Worm (Caenorhabditis elegans) whole organism, L1 larva: ENCODE results near the gene sec-31.

Experiments used
- Y116A8C.19 ChIP-seq: sonication (generic microtip); optimal IDR thresholded peaks from 2 replicates; lab custom pipeline; 2016; ENCODE audit warnings: missing compliant biosample characterization, missing genetic modification characterization, borderline replicate concordance
- aha-1 ChIP-seq: fragments of 150-350 bp; optimal IDR thresholded peaks from 2 replicates; lab custom pipeline; 2014; ENCODE audit warnings: missing biosample characterization, missing genetic modification characterization
- ceh-8 ChIP-seq: fragments of 200-800 bp; sonication (Bioruptor generic); optimal IDR thresholded peaks from 2 replicates; lab custom pipeline; 2018; ENCODE audit warnings: mild to moderate bottlenecking, missing genetic modification characterization, moderate library complexity, missing compliant biosample characterization
- dpl-1 ChIP-seq, 3 experiments: fragments of 150-350 bp in 2 of 3; sonication (generic microtip) in 1 of 3; optimal IDR thresholded peaks; 2 replicates each; lab custom pipeline; 2014 to 2017; ENCODE audit warnings: missing biosample characterization in 3 of 3, missing genetic modification characterization in 3 of 3, missing genetic modification reagents in 3 of 3
- dsc-1 ChIP-seq: sonication (generic microtip); optimal IDR thresholded peaks from 2 replicates; lab custom pipeline; 2016; ENCODE audit warnings: mild to moderate bottlenecking, missing genetic modification characterization, missing compliant biosample characterization
- efl-1 ChIP-seq, 4 experiments: fragments of 150-350 bp; optimal IDR thresholded peaks in 3 of 4; peaks in 1 of 4; 1 replicate in 1 of 4; 2 replicates in 3 of 4; lab custom pipeline; 2014; ENCODE audit warnings: missing biosample characterization in 2 of 4, missing genetic modification characterization in 2 of 4, missing genetic modification reagents in 2 of 4
- efl-3 ChIP-seq: fragments of 200-800 bp; sonication (Bioruptor generic); optimal IDR thresholded peaks from 2 replicates; lab custom pipeline; 2018; ENCODE audit warnings: mild to moderate bottlenecking, missing genetic modification characterization, missing compliant biosample characterization
- elt-2 ChIP-seq: sonication (generic microtip); optimal IDR thresholded peaks from 2 replicates; lab custom pipeline; 2016; ENCODE audit warnings: missing genetic modification characterization, mild to moderate bottlenecking, inconsistent platforms, missing compliant biosample characterization, missing genetic modification reagents
- elt-3 ChIP-seq, 6 experiments: fragments of 150-350 bp in 1 of 6; sonication (generic microtip); optimal IDR thresholded peaks; 2 replicates each; lab custom pipeline; 2017 to 2018; ENCODE audit warnings: missing biosample characterization in 6 of 6, missing genetic modification characterization in 6 of 6, inconsistent platforms in 1 of 6
- hlh-17 ChIP-seq: fragments of 200-800 bp; sonication (Bioruptor generic); optimal IDR thresholded peaks from 2 replicates; lab custom pipeline; 2018; ENCODE audit warnings: missing genetic modification characterization, mild to moderate bottlenecking, missing compliant biosample characterization, moderate library complexity, borderline replicate concordance
- jun-1 ChIP-seq: fragments of 150-350 bp; optimal IDR thresholded peaks from 2 replicates; lab custom pipeline; 2014; ENCODE audit warnings: missing biosample characterization, missing genetic modification reagents, missing genetic modification characterization
- lin-14 ChIP-seq: fragments of 200-800 bp; sonication (Bioruptor generic); optimal IDR thresholded peaks from 2 replicates; lab custom pipeline; 2018; ENCODE audit warnings: mild to moderate bottlenecking, missing genetic modification characterization, moderate library complexity, missing compliant biosample characterization
- lsy-2 ChIP-seq, 2 experiments: fragments of 150-350 bp; optimal IDR thresholded peaks; 2 replicates each; lab custom pipeline; 2014; ENCODE audit warnings: missing biosample characterization in 2 of 2, missing genetic modification characterization in 2 of 2
- mab-9 ChIP-seq: fragments of 200-800 bp; sonication (Bioruptor generic); IDR thresholded peaks from 2 replicates; pipeline ENCODE4 v1.3.6; 2022; ENCODE audit warnings: missing genetic modification reagents, missing genetic modification characterization, missing compliant biosample characterization
- mdl-1 ChIP-seq, 2 experiments: fragments of 150-350 bp; optimal IDR thresholded peaks; 2 replicates each; lab custom pipeline; 2014 to 2017; ENCODE audit warnings: missing biosample characterization in 2 of 2, missing genetic modification characterization in 2 of 2, inconsistent platforms in 1 of 2
- mef-2 ChIP-seq: fragments of 150-350 bp; optimal IDR thresholded peaks from 2 replicates; lab custom pipeline; 2014; ENCODE audit warnings: missing biosample characterization, missing genetic modification characterization
- nhr-19 ChIP-seq: fragments of 200-800 bp; sonication (Bioruptor generic); conservative IDR thresholded peaks from 2 replicates; pipeline ENCODE4 v1.3.6; 2022; ENCODE audit warnings: missing genetic modification characterization, missing compliant biosample characterization
- nhr-20 ChIP-seq: sonication (generic microtip); optimal IDR thresholded peaks from 2 replicates; lab custom pipeline; 2016; ENCODE audit warnings: mild to moderate bottlenecking, missing genetic modification characterization, missing compliant biosample characterization
- nhr-47 ChIP-seq: sonication (generic microtip); optimal IDR thresholded peaks from 2 replicates; lab custom pipeline; 2016; ENCODE audit warnings: mild to moderate bottlenecking, missing genetic modification characterization, moderate library complexity, missing compliant biosample characterization
- nhr-76 ChIP-seq: sonication (generic microtip); optimal IDR thresholded peaks from 2 replicates; lab custom pipeline; 2017; ENCODE audit warnings: missing biosample characterization, missing genetic modification characterization
- nhr-85 ChIP-seq: sonication (generic microtip); peaks from one replicate; lab custom pipeline; 2016; ENCODE audit warnings: missing genetic modification characterization, inconsistent platforms, missing compliant biosample characterization
- nhr-90 ChIP-seq: sonication (generic microtip); optimal IDR thresholded peaks from 2 replicates; lab custom pipeline; 2016; ENCODE audit warnings: mild to moderate bottlenecking, missing genetic modification characterization, missing compliant biosample characterization; ENCODE audit not compliant: poor library complexity
- pag-3 ChIP-seq: sonication (generic microtip); optimal IDR thresholded peaks from 2 replicates; lab custom pipeline; 2017; ENCODE audit warnings: missing genetic modification characterization, mild to moderate bottlenecking, missing compliant biosample characterization, antibody characterized with exemption, borderline replicate concordance; ENCODE audit not compliant: insufficient read depth
- pqm-1 ChIP-seq: sonication (generic microtip); optimal IDR thresholded peaks from 3 replicates; lab custom pipeline; 2017; ENCODE audit warnings: missing biosample characterization, missing genetic modification characterization
- skn-1 ChIP-seq: fragments of 150-350 bp; optimal IDR thresholded peaks from 2 replicates; lab custom pipeline; 2014; ENCODE audit warnings: missing biosample characterization, missing genetic modification characterization
- snpc-4 ChIP-seq: fragments of 150-350 bp; optimal IDR thresholded peaks from 2 replicates; lab custom pipeline; 2014; ENCODE audit warnings: missing biosample characterization, missing genetic modification characterization
- sox-4 ChIP-seq: sonication (generic microtip); optimal IDR thresholded peaks from 2 replicates; lab custom pipeline; 2016; ENCODE audit warnings: missing genetic modification characterization, missing compliant biosample characterization
- sup-37 ChIP-seq: fragments of 200-800 bp; sonication (Bioruptor generic); optimal IDR thresholded peaks from 2 replicates; lab custom pipeline; 2018; ENCODE audit warnings: mild to moderate bottlenecking, missing genetic modification characterization, missing compliant biosample characterization
- swsn-7 ChIP-seq: sonication (generic microtip); optimal IDR thresholded peaks from 2 replicates; lab custom pipeline; 2016; ENCODE audit warnings: missing genetic modification characterization, missing compliant biosample characterization
- tlp-1 ChIP-seq: fragments of 150-350 bp; optimal IDR thresholded peaks from 2 replicates; lab custom pipeline; 2014; ENCODE audit warnings: missing biosample characterization, missing genetic modification characterization
- unc-130 ChIP-seq: fragments of 150-350 bp; optimal IDR thresholded peaks from 2 replicates; lab custom pipeline; 2017; ENCODE audit warnings: missing biosample characterization, missing genetic modification characterization, inconsistent platforms
- unc-98 ChIP-seq: fragments of 200-800 bp; sonication (Bioruptor generic); IDR thresholded peaks from 2 replicates; pipeline ENCODE4 v1.3.6; 2022; ENCODE audit warnings: missing genetic modification characterization, missing compliant biosample characterization
- zag-1 ChIP-seq: fragments of 150-350 bp; optimal IDR thresholded peaks from 2 replicates; lab custom pipeline; 2014; ENCODE audit warnings: missing biosample characterization, missing genetic modification characterization
- zip-4 ChIP-seq: fragments of 200-800 bp; sonication (Bioruptor generic); optimal IDR thresholded peaks from 2 replicates; lab custom pipeline; 2018; ENCODE audit warnings: mild to moderate bottlenecking, missing genetic modification characterization, moderate library complexity, missing compliant biosample characterization
- ztf-11 ChIP-seq, 2 experiments: sonication (generic microtip); optimal IDR thresholded peaks; 2 replicates each; lab custom pipeline; 2016 to 2017; ENCODE audit warnings: missing genetic modification characterization in 2 of 2, missing biosample characterization in 1 of 2, missing compliant biosample characterization in 1 of 2

Gene sec-31

ce11 chrIV:11320500-11320899 lies 51.1 kb downstream of the sec-31 start, which contains the start of gene edg-1:
Gene edg-1, plus strand, starts transcription at chrIV:11320800.
- TF ChIP-seq nhr-47 (no peak), aha-1 (tag; lab: Kevin White, UChicago) (no peak), hlh-17 (GFP tag; lab: Kevin White, UChicago) (no peak), unc-98 (no peak), lsy-2 (tag; optimal IDR thresholded peaks at IDR 0.05; lab: Kevin White, UChicago) (no peak), sup-37 (GFP tag; lab: Kevin White, UChicago) (no peak), pag-3 (no peak), tlp-1 (tag; lab: Kevin White, UChicago) (no peak), jun-1 (tag; lab: Kevin White, UChicago) (no peak), mdl-1 (tag; optimal IDR thresholded peaks at IDR 0.05; lab: Kevin White, UChicago) (no peak), zip-4 (GFP tag; lab: Kevin White, UChicago) (no peak), unc-130 (no peak), zag-1 (tag; lab: Kevin White, UChicago) (no peak), lin-14 (GFP tag; lab: Kevin White, UChicago) (no peak), mef-2 (no peak), elt-2 (tag; lab: Kevin White, UChicago) (no peak), efl-1 (optimal IDR thresholded peaks at IDR 0.05; lab: Kevin White, UChicago) (no peak), efl-1 (GFP tag; optimal IDR thresholded peaks at IDR 0.05 in 1 of 2; lab: Kevin White, UChicago) (no peak), dpl-1 (GFP tag; optimal IDR thresholded peaks at IDR 0.05; lab: Kevin White, UChicago) (no peak), Y116A8C.19 (no peak)

DNA sequence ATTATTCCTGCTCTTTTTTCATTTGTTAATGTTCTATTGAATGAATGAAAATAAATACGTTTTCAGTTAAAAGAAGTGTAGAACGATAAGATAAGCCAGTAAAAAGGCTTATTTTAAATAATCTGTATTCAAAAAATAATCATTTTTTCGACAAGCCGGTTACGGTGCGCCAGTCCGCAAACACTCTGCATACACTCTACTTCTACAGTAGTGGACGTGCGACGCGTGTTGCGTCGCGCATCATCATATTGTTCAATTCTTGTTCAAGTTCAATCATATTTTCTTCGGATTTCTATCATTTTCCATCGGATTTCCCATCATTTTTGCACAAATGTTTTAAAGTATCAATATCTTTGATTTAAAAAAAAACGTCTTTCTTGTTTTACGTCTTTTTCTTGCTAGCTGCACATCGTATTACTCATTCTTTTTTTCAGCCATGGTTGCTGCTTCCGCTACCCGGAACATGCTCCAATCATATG lies 51.7 kb downstream of the sec-31 start, which contains the start of gene B0035.18:
B0035.18 (plus strand) TSS at position 429 of the 479 bp plus-strand sequence.
- TF ChIP-seq lsy-2 (tag; optimal IDR thresholded peaks at IDR 0.05; lab: Kevin White, UChicago) = peak in 1 of 2 experiments; percentile 40
- no peak for TF ChIP-seq swsn-7 (tag; lab: Kevin White, UChicago)

ce11 chrIV:11317119-11317518 lies 54.5 kb downstream of the sec-31 start, which contains the start of gene gspd-1:
Gene gspd-1, plus strand, starts transcription at chrIV:11317419.
- TF ChIP-seq nhr-20 = no peak
- no peak for TF ChIP-seq sox-4 (tag; lab: Kevin White, UChicago)
- TF ChIP-seq pqm-1 (tag; lab: Kevin White, UChicago) = no peak
- TF ChIP-seq sup-37 (GFP tag; lab: Kevin White, UChicago) = no peak
- no peak for TF ChIP-seq zip-4 (GFP tag; lab: Kevin White, UChicago)
- no peak for TF ChIP-seq elt-2 (tag; lab: Kevin White, UChicago)
- TF ChIP-seq ztf-11 (tag; optimal IDR thresholded peaks at IDR 0.05; lab: Kevin White, UChicago) = no peak
- TF ChIP-seq efl-3 = no peak
- TF ChIP-seq swsn-7 (tag; lab: Kevin White, UChicago) = no peak
- no peak for TF ChIP-seq ceh-8 (GFP tag; lab: Kevin White, UChicago)
- TF ChIP-seq nhr-76 (tag; lab: Kevin White, UChicago) = no peak
- TF ChIP-seq nhr-90 = no peak
- TF ChIP-seq snpc-4 = no peak
- no peak for TF ChIP-seq tlp-1 (tag; lab: Kevin White, UChicago)
- TF ChIP-seq aha-1 (tag; lab: Kevin White, UChicago) = no peak
- TF ChIP-seq elt-3 (tag; optimal IDR thresholded peaks at IDR 0.05; lab: Kevin White, UChicago) = no peak

DNA sequence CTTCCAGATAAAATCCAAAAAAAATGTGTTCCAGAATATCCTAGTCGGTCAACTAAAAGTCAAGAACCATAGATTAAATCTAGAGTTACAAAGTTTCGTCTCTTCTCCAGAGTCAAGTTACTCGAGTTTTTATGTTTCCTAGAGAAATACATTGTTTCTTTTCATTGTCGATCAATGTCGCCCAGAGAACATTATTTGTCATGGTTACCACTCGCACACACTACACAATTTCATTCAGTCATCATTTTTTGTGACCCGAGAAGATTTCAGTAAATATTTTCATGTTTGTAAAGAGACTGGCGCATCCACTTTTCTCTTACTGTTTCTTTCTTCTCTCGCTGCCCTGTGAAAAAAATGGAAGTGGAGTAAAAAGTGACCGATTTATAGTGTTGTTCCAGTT lies 55.0 kb downstream of the sec-31 start:
- TF ChIP-seq nhr-85 (tag; lab: Kevin White, UChicago) = peak; percentile 53
- no peak for TF ChIP-seq nhr-19 (GFP tag; lab: Robert Waterston, UW)
- TF ChIP-seq mef-2 = no peak
- no peak for TF ChIP-seq mab-9 (GFP tag; lab: Robert Waterston, UW)
- TF ChIP-seq dsc-1 = no peak
- peak; percentile 31 for TF ChIP-seq skn-1 (tag; lab: Kevin White, UChicago)
